Fruit fly (Drosophila melanogaster) whole organism, embryonic: ENCODE results near the gene Ca-Ma2d.

ENCODE experiments used
- CG10979 ChIP-seq: fragments of 200-800 bp; sonication (Bioruptor generic); optimal IDR thresholded peaks from 2 replicates; lab custom pipeline; 2018; ENCODE audit warnings: missing biosample characterization, mild to moderate bottlenecking, missing genetic modification characterization, moderate library complexity
- CG11456 ChIP-seq: fragments of 200-800 bp; sonication (Bioruptor generic); IDR thresholded peaks from 3 replicates; pipeline ENCODE4 v1.3.6; 2022; ENCODE audit warnings: missing biosample characterization, missing genetic modification characterization
- CG12071 ChIP-seq: fragments of 200-800 bp; sonication (Bioruptor generic); optimal IDR thresholded peaks from 3 replicates; lab custom pipeline; 2018; ENCODE audit warnings: missing biosample characterization, mild to moderate bottlenecking, missing genetic modification characterization
- CG12659 ChIP-seq: fragments of 200-800 bp; sonication (Bioruptor generic); optimal IDR thresholded peaks from 3 replicates; lab custom pipeline; 2017; ENCODE audit warnings: mild to moderate bottlenecking, missing biosample characterization, missing genetic modification reagents, missing genetic modification characterization
- CG2712 ChIP-seq: fragments of 200-800 bp; optimal IDR thresholded peaks from 3 replicates; lab custom pipeline; 2019; ENCODE audit warnings: missing biosample characterization, mild to moderate bottlenecking, missing genetic modification characterization, moderate library complexity
- CG7786 ChIP-seq: fragments of 200-800 bp; sonication (Bioruptor generic); optimal IDR thresholded peaks from 2 replicates; lab custom pipeline; 2016; ENCODE audit warnings: missing biosample characterization, missing genetic modification characterization
- Hsf ChIP-seq: fragments of 200-800 bp; sonication (Bioruptor generic); optimal IDR thresholded peaks from 3 replicates; lab custom pipeline; 2016; ENCODE audit warnings: missing biosample characterization, missing genetic modification characterization
- aop ChIP-seq: fragments of 200-800 bp; sonication (Bioruptor generic); IDR thresholded peaks from 2 replicates; pipeline ENCODE4 v1.3.6; 2022; ENCODE audit warnings: missing biosample characterization, missing genetic modification characterization
- ci ChIP-seq: fragments of 200-800 bp; sonication (Bioruptor generic); IDR thresholded peaks from 3 replicates; pipeline ENCODE4 v1.3.6; 2022; ENCODE audit warnings: missing biosample characterization, missing genetic modification characterization
- dimm ChIP-seq: fragments of 200-800 bp; sonication (Bioruptor generic); IDR thresholded peaks from 2 replicates; pipeline ENCODE4 v1.3.6; 2022; ENCODE audit warnings: missing biosample characterization, missing genetic modification characterization
- eve ChIP-seq, 2 experiments: fragments of >200 bp; optimal IDR thresholded peaks; 2 replicates each; lab custom pipeline; 2017; ENCODE audit warnings: missing biosample characterization in 2 of 2, missing genetic modification characterization in 2 of 2
- mam ChIP-seq: fragments of 200-800 bp; sonication (Bioruptor generic); optimal IDR thresholded peaks from 3 replicates; lab custom pipeline; 2016; ENCODE audit warnings: missing biosample characterization, missing genetic modification characterization
- pan ChIP-seq, 4 experiments: fragments of >200 bp in 3 of 4; fragments of 200-800 bp in 1 of 4; sonication (Bioruptor generic) in 1 of 4; optimal IDR thresholded peaks in 3 of 4; IDR thresholded peaks in 1 of 4; 2 replicates each; pipeline versions ENCODE4 v1.3.6 to Lab custom; 2017 to 2022; ENCODE audit warnings: missing biosample characterization in 2 of 4, missing genetic modification characterization in 2 of 4, mixed read lengths in 1 of 4

dm6 chr2L:16263723-16264122, 32.4 kb downstream of the Ca-Ma2d start:
- TF ChIP-seq aop (GFP tag; lab: Robert Waterston, UW): no peak
- no peak for TF ChIP-seq CG11456 (GFP tag; lab: Robert Waterston, UW)
- no peak for TF ChIP-seq CG12659
- TF ChIP-seq eve (GFP tag; optimal IDR thresholded peaks at IDR 0.05; lab: Kevin White, UChicago): no peak
- TF ChIP-seq CG2712 (tag; lab: Kevin White, UChicago): no peak
- no peak for TF ChIP-seq CG12071 (GFP tag; lab: Kevin White, UChicago)
- TF ChIP-seq CG10979 (tag; lab: Kevin White, UChicago): no peak
- no peak for TF ChIP-seq pan (optimal IDR thresholded peaks at IDR 0.05; lab: Kevin White, UChicago)
- TF ChIP-seq pan (GFP tag; optimal IDR thresholded peaks at IDR 0.05 in 1 of 2, IDR thresholded peaks at IDR 0.05 in 1 of 2): no peak
- TF ChIP-seq Hsf (GFP tag; lab: Kevin White, UChicago): no peak
- TF ChIP-seq ci: no peak
- TF ChIP-seq mam (GFP tag; lab: Kevin White, UChicago): no peak
- TF ChIP-seq CG7786 (GFP tag; lab: Kevin White, UChicago): no peak
- no peak for TF ChIP-seq dimm (GFP tag; lab: Robert Waterston, UW)
